Worm (Caenorhabditis elegans) whole organism, dauer: Measurements from ENCODE around the gene F12A10.1.
"Not testable (repeated sequence)": the region's sequence is repeated elsewhere in the genome, so short reads cannot be mapped to it uniquely, and the experiment has no call there.

ENCODE experiments used
- unc-62 ChIP-seq: sonication (generic microtip); optimal IDR thresholded peaks from 2 replicates; lab custom pipeline; 2017; ENCODE audit warnings: missing biosample characterization, missing genetic modification reagents, missing genetic modification characterization

The F12A10.1 gene

DNA sequence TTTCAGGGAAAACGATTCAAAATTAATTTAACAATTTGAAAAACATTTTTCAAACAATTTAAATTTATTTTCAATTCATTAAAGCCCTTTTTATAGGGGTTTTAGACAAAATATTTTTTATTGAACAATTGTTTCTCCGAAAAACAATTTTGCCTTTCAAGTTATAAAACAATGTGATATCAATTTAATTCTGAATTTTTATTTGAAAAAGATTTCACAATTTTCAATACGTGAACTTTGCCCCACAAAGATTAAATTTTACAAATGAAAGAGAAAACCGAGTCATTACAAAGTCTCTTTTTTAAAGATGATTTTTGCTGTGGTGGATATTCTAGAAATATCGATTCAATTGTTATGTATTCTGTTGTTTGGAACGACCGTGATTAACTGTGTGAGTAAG lies 22.6 kb downstream of the F12A10.1 start, which contains the start of gene ZK177.2:
TSS of gene ZK177.2 (plus strand) at position 301 of the 400 bp plus-strand sequence.
- no peak for TF ChIP-seq unc-62 (GFP tag; lab: Kevin White, UChicago)

- no peak for TF ChIP-seq unc-62 (GFP tag; lab: Kevin White, UChicago)
Measured at ce11 chrII:5521411-5521810, 25.1 kb downstream of the F12A10.1 start, which contains the start of gene ZK177.12. Gene ZK177.12 (plus strand): TSS chrII:5521711.

DNA sequence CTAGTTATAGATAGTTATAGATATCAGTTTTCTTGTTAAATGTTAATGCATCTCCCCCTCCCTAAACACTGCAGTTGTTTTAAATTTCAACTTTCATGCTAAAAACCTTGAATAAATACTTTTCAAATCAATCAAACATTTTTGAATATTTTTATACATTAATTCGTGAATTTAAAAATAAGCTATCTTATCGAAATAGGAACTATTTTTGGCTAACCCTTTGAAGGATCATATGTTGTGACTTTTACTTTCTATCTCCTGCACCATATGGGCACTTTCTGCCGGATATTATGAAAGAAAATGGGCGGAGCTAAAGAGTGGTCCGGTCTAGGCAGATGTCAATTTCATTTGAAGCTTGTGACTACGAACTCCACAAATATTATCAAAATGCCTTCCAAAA lies 26.3 kb downstream of the F12A10.1 start, which contains the start of gene ZK177.11:
TSS of gene ZK177.11 (plus strand) at position 301 of the 400 bp plus-strand sequence.
- no peak for TF ChIP-seq unc-62 (GFP tag; lab: Kevin White, UChicago)

DNA sequence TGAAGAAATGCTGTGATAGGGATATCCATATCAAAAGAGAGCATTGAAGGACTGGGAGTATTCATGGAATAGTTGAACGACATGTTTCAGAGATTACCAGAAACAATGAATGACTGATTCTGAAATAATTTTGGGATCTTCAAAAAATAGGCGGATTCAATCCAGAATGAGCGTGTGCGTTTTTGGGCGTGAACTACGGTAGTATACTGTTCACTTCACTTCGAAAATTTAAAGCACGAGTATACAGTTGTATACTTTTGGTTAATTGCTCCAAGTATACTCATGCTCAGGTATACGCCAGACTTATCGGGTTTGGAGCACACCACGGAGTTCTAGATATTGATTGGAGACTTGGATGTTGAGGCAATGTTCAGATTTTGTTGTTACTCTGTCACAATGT lies 29.0 kb downstream of the F12A10.1 start, which contains the start of gene tbx-35:
TSS of gene tbx-35 (minus strand) at position 101 of the 400 bp plus-strand sequence.
- no peak for TF ChIP-seq unc-62 (GFP tag; lab: Kevin White, UChicago)

ce11 chrII:5527841-5528240 lies 31.5 kb downstream of the F12A10.1 start, which contains the start of gene ZK177.1:
Gene ZK177.1 (plus strand): TSS chrII:5528141.
- no peak for TF ChIP-seq unc-62 (GFP tag; lab: Kevin White, UChicago)

ce11 chrII:5531855-5532328 lies 35.6 kb downstream of the F12A10.1 start, which contains the start of gene C17C3.9:
Gene C17C3.9 (minus strand): TSS chrII:5532278.
- no peak for TF ChIP-seq unc-62 (GFP tag; lab: Kevin White, UChicago)

- TF ChIP-seq unc-62 (GFP tag; lab: Kevin White, UChicago), result no peak
Measured at ce11 chrII:5533642-5534041, 37.3 kb downstream of the F12A10.1 start, which contains the start of gene hlh-26. Gene hlh-26 (minus strand): TSS chrII:5533742.

DNA sequence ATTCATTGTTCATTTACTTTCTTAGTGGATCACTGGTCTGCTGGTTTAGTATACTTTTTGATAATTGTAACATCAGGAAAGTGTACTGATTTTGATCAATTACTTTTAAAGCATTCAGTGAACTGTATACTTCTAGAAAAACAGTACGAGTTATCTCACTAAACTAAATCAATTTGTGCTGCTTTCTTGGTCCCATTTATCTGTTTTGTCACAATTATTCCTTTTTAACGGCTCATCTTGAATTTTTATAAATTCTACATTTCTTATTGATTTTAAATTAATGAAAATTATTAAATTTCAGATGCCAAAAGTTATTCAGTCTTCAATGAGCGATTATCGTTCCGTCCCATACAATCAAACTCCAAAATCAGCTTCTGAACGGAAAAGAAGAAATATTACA lies 38.6 kb downstream of the F12A10.1 start, which contains the start of gene hlh-25:
TSS of gene hlh-25 (plus strand) at position 301 of the 400 bp plus-strand sequence.
- not testable (repeated sequence) for TF ChIP-seq unc-62 (GFP tag; lab: Kevin White, UChicago)

ce11 chrII:5537078-5537477 lies 40.7 kb downstream of the F12A10.1 start:
- no peak for TF ChIP-seq unc-62 (GFP tag; lab: Kevin White, UChicago)

- TF ChIP-seq unc-62 (GFP tag; lab: Kevin White, UChicago), result no peak
Measured at ce11 chrII:5537524-5537923, 41.2 kb downstream of the F12A10.1 start, which contains the start of gene C17C3.11. Gene C17C3.11 (plus strand): TSS chrII:5537824.

ce11 chrII:5540113-5540512 lies 43.8 kb downstream of the F12A10.1 start, which contains the start of gene hlh-27:
Gene hlh-27 (minus strand): TSS chrII:5540213.
- TF ChIP-seq unc-62 (GFP tag; lab: Kevin White, UChicago), result not testable (repeated sequence)

DNA sequence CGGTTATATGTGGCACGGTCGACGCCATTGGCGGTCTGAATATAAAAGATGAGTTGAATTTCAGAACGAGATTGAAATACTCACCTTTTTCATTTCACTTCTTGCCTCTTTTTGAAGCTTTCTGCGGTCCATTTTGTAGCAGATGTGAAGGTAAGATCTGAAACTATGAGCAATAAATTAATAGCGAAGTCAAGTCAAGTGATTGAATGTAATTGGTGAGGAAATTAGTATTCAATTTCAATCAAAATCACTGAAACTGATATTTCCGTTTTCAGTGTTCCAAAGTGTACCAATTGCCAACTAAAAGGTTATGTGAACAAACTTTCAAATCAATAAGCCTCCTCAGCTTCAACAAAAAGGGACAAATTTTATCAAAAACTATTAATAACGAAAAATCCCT lies 45.3 kb downstream of the F12A10.1 start, which contains the start of gene C17C3.24:
TSS of gene C17C3.24 (minus strand) at position 101 of the 400 bp plus-strand sequence.
- no peak for TF ChIP-seq unc-62 (GFP tag; lab: Kevin White, UChicago)

DNA sequence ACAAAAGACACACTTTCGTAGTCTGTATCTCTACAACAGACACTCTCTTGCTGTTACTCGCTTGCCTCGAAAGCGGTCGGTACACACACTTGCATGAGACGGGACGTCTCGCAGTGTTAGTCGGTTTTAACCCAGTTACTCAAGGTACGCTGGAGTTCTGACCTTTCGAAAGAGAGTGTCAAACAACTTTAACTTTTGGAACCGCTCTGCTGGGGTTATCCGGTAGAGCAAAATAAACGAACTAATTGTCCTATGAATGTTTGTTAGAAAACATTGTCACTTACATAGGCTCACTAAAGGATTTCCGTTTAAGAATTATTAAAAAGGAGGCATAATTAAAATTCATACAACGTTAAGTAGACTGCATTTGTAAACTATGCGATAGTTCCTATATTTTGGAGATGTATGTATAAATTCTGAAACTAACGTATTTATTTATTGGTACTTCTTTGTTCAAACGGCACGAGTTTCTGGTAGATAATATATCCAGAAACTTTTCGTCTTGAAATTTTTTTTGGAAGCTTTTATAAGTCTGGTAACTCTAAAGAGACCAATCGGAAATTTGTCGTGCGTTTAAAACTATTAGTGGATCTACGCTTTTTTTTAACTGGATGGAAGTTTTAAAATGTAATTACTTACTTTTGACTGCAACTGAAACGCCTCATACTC lies 47.3 kb downstream of the F12A10.1 start:
- peak; percentile 12 for TF ChIP-seq unc-62 (GFP tag; lab: Kevin White, UChicago)

DNA sequence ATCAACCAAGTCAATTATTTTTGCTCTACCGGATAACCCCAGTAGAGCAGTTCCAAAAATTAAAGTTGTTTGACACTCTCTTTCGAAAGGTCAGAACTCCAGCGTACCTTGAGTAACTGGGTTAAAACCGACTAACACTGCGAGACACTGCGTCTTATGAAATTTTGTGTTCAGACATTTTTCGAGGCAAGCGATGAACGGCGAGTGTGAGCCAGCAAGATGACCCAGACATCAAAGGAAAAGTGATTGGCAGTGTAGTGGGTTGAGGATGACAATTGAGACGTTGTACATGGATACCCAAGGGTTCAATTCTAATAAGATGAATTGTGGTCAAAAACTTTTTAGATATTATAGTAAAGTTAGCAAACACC lies 47.8 kb downstream of the F12A10.1 start:
- TF ChIP-seq unc-62 (GFP tag; lab: Kevin White, UChicago), result no peak

DNA sequence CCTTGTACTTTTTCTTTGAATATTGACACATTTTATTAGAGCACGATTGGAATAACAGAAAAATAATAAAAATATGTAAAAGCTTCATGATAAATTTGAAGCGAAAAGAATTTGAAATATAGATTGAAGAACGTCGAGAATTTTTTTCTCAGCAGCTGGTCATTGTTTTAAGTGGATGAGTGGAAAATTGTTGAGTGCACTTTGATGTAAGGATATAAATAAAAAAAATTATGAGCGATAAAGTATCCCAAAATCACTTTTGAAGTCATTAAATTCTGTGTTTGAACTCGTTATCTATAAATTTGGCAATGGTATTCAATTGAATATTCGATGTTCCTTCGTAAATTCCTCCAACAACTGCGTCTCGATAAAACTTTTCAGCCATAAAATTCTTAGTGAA lies 48.4 kb downstream of the F12A10.1 start, which contains the start of gene ins-13:
TSS of gene ins-13 (minus strand) at position 101 of the 400 bp plus-strand sequence.
- TF ChIP-seq unc-62 (GFP tag; lab: Kevin White, UChicago), result no peak
